Worm (Caenorhabditis elegans) whole organism, early embryonic: ENCODE data around the gene sdz-21.

Experiments
- B0310.2 ChIP-seq: sonication (generic microtip); optimal IDR thresholded peaks from 2 replicates; lab custom pipeline; 2016; ENCODE audit warnings: mild to moderate bottlenecking, missing genetic modification characterization, missing compliant biosample characterization
- F13C5.2 ChIP-seq: sonication (generic microtip); optimal IDR thresholded peaks from 2 replicates; lab custom pipeline; 2017; ENCODE audit warnings: mild to moderate bottlenecking, missing genetic modification characterization, inconsistent platforms, missing compliant biosample characterization
- ama-1 ChIP-seq: fragments of 150-350 bp; optimal IDR thresholded peaks from 2 replicates; lab custom pipeline; 2014
- ceh-13 ChIP-seq: fragments of 200-800 bp; sonication (Bioruptor generic); optimal IDR thresholded peaks from 2 replicates; lab custom pipeline; 2018; ENCODE audit warnings: mild to moderate bottlenecking, missing genetic modification characterization, missing compliant biosample characterization
- ceh-36 ChIP-seq: sonication (generic microtip); optimal IDR thresholded peaks from 2 replicates; lab custom pipeline; 2016; ENCODE audit warnings: missing genetic modification characterization, inconsistent platforms, missing compliant biosample characterization
- ets-7 ChIP-seq: sonication (generic microtip); optimal IDR thresholded peaks from 2 replicates; lab custom pipeline; 2016; ENCODE audit warnings: missing genotype, missing genetic modification characterization, missing compliant biosample characterization
- flt-1 ChIP-seq: fragments of 200-800 bp; sonication (Bioruptor generic); IDR thresholded peaks from 2 replicates; pipeline ENCODE4 v1.3.6; 2022; ENCODE audit warnings: missing genetic modification characterization, missing compliant biosample characterization
- hmg-4 ChIP-seq: fragments of 200-800 bp; sonication (Bioruptor generic); optimal IDR thresholded peaks from 2 replicates; lab custom pipeline; 2018; ENCODE audit warnings: mild to moderate bottlenecking, missing genetic modification characterization, missing compliant biosample characterization
- scrt-1 ChIP-seq: fragments of 200-800 bp; sonication (Bioruptor generic); IDR thresholded peaks from 2 replicates; pipeline ENCODE4 v1.3.6; 2022; ENCODE audit warnings: missing genetic modification characterization, missing compliant biosample characterization
- sea-1 ChIP-seq: fragments of 200-800 bp; sonication (Bioruptor generic); conservative IDR thresholded peaks from 2 replicates; pipeline ENCODE4 v1.3.6; 2022; ENCODE audit warnings: missing genetic modification characterization, missing compliant biosample characterization
- tbx-37 ChIP-seq: fragments of 200-800 bp; sonication (Bioruptor generic); conservative IDR thresholded peaks from 2 replicates; pipeline ENCODE4 v1.3.6; 2022; ENCODE audit warnings: missing genetic modification reagents, missing genetic modification characterization, missing compliant biosample characterization

DNA sequence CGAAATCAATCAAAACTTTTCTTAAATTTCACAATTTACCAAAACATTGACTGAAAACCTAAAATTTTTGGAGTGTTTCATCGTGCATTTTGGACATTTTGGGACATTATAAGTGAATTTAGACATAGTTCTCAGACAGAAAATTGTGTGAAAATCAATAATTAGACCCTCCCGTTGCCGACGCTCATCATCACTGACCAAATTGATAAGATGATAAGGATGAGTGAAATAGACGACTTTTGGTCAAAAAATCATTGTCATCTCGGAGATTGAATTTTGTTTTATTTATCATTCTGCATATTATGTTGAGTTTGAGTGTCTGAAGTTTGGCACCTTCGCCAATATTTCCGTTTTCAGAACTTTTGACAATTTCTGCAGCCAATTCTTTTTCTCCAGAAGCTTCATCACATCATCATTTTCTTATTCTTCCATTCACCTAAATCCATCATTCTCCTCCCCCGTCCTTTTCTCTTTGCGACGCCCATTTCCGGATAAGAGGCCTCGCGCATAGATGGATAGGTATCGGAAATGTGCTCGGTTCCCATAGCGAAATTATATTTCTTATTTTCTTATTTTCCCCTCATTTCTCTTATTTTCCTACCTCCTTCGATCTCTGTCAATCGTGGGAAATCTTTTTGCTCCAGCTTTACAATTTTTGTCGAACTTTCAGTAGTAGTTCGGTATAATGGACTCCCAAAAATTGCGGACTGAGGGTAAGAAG lies 45.1 kb downstream of the sdz-21 start, which contains the start of gene bas-1:
- TF ChIP-seq ama-1 (lab: Kevin White, UChicago) (no peak), tbx-37 (GFP tag; lab: Robert Waterston, UW) (no peak), ets-7 (tag; lab: Kevin White, UChicago) (no peak), F13C5.2 (no peak), hmg-4 (GFP tag; lab: Kevin White, UChicago) (no peak), ceh-36 (tag; lab: Kevin White, UChicago) (no peak), ceh-13 (no peak), sea-1 (GFP tag; lab: Robert Waterston, UW) (no peak), B0310.2 (no peak), scrt-1 (no peak), flt-1 (GFP tag; lab: Robert Waterston, UW) (no peak)
